Worm (Caenorhabditis elegans): ENCODE data around the gene sft-4.

sft-4 gene

ce11 chrX:5763904-5764303 lies 16.6 kb downstream of the sft-4 start (continued):
- TF ChIP-seq mdt-29 (GFP tag; IDR thresholded peaks at IDR 0.05) (no peak), nhr-77 (tag; optimal IDR thresholded peaks at IDR 0.05) (peak; percentile 9), dpl-1 (GFP tag; optimal IDR thresholded peaks at IDR 0.05) (no peak), ZK546.5 (tag; optimal IDR thresholded peaks at IDR 0.05) (no peak), madf-9 (GFP tag; conservative IDR thresholded peaks at IDR 0.05) (no peak), ceh-62 (tag; optimal IDR thresholded peaks at IDR 0.05) (no peak), gei-8 (GFP tag; optimal IDR thresholded peaks at IDR 0.05) (no peak), vab-7 (GFP tag; IDR thresholded peaks at IDR 0.05) (0 out of 2 replicates have a peak, but pooled peaks have one; percentile 23), nhr-42 (GFP tag; IDR thresholded peaks at IDR 0.05) (no peak), nhr-6 (tag; optimal IDR thresholded peaks at IDR 0.05) (peak; percentile 37), nhr-25 (tag; optimal IDR thresholded peaks at IDR 0.05; ENCODE audit: borderline replicate concordance, insufficient read depth) (peak; percentile 44), ama-1 (optimal IDR thresholded peaks at IDR 0.05) (no peak), spr-3 (GFP tag; optimal IDR thresholded peaks at IDR 0.05) (no peak), hlh-11 (tag; optimal IDR thresholded peaks at IDR 0.05) (peak; percentile 76)

ce11 chrX:5763292-5763691 lies 17.2 kb downstream of the sft-4 start, which contains the start of gene tag-294:
Gene tag-294, minus strand, starts transcription at chrX:5763392.
- TF ChIP-seq pqm-1 (tag; optimal IDR thresholded peaks at IDR 0.05) (no peak), Y75B8A.6 (GFP tag; IDR thresholded peaks at IDR 0.05) (no peak), lin-38 (GFP tag; IDR thresholded peaks at IDR 0.05) (no peak), dve-1 (tag; optimal IDR thresholded peaks at IDR 0.05; ENCODE audit: insufficient read depth) (no peak), nhr-42 (GFP tag; IDR thresholded peaks at IDR 0.05) (no peak), Y48G9A.11 (GFP tag; IDR thresholded peaks at IDR 0.05) (no peak), hlh-30 (tag; optimal IDR thresholded peaks at IDR 0.05; ENCODE audit: insufficient read depth) (no peak), ZK337.2 (GFP tag; IDR thresholded peaks at IDR 0.05) (no peak), lin-15B (tag; optimal IDR thresholded peaks at IDR 0.05) (no peak), aha-1 (tag) (no peak), zfp-3 (GFP tag; conservative IDR thresholded peaks at IDR 0.05) (no peak), fkh-10 (GFP tag; optimal IDR thresholded peaks at IDR 0.05) (no peak), nhr-76 (tag; optimal IDR thresholded peaks at IDR 0.05) (no peak), attf-4 (tag; optimal IDR thresholded peaks at IDR 0.05) (no peak), nhr-11 (tag; optimal IDR thresholded peaks at IDR 0.05) (no peak), dmd-8 (GFP tag; IDR thresholded peaks at IDR 0.05) (no peak)

- TF ChIP-seq aha-1 (tag) (peak; percentile 85), nhr-42 (GFP tag; IDR thresholded peaks at IDR 0.05) (no peak), lin-29 (GFP tag; IDR thresholded peaks at IDR 0.05) (no peak), lin-1 (GFP tag; IDR thresholded peaks at IDR 0.05) (no peak), egl-43 (GFP tag; IDR thresholded peaks at IDR 0.05) (no peak), R02D3.7 (tag; optimal IDR thresholded peaks at IDR 0.05) (no peak), duxl-1 (tag; optimal IDR thresholded peaks at IDR 0.05; ENCODE audit: poor library complexity) (no peak), snpc-4 (tag; optimal IDR thresholded peaks at IDR 0.05) (peak; percentile 57), daf-16 (GFP tag; optimal IDR thresholded peaks at IDR 0.05) (no peak), daf-16 (tag; optimal IDR thresholded peaks at IDR 0.05) (no peak), F37D6.2 (tag; optimal IDR thresholded peaks at IDR 0.05) (no peak)
Observed at ce11 chrX:5753141-5753540, 27.4 kb downstream of the sft-4 start.

ce11 chrX:5746665-5747064 lies 33.9 kb downstream of the sft-4 start:
- TF ChIP-seq F37D6.2 (tag; optimal IDR thresholded peaks at IDR 0.05) (no peak), gei-8 (GFP tag; optimal IDR thresholded peaks at IDR 0.05) (no peak), lin-13 (GFP tag; optimal IDR thresholded peaks at IDR 0.05) (no peak), skn-1 (tag; optimal IDR thresholded peaks at IDR 0.05) (no peak), tag-97 (GFP tag; IDR thresholded peaks at IDR 0.05) (no peak), saeg-2 (GFP tag; IDR thresholded peaks at IDR 0.05) (no peak), madf-5 (GFP tag; IDR thresholded peaks at IDR 0.05) (no peak), egl-43 (GFP tag; IDR thresholded peaks at IDR 0.05) (no peak), sdz-12 (GFP tag; optimal IDR thresholded peaks at IDR 0.05) (no peak), snpc-4 (tag; optimal IDR thresholded peaks at IDR 0.05) (no peak), nhr-42 (GFP tag; IDR thresholded peaks at IDR 0.05) (no peak), spr-3 (GFP tag; optimal IDR thresholded peaks at IDR 0.05) (no peak), Y75B8A.6 (GFP tag; IDR thresholded peaks at IDR 0.05) (no peak), tra-1 (GFP tag; IDR thresholded peaks at IDR 0.05) (no peak), nhr-28 (tag; optimal IDR thresholded peaks at IDR 0.05) (no peak)
